Worm (Caenorhabditis elegans) whole organism, L4/young adult: ENCODE results near the gene C42C1.12.

ENCODE experiments used
- W03F9.2 ChIP-seq: fragments of 150-350 bp; optimal IDR thresholded peaks from 2 replicates; lab custom pipeline; 2014; ENCODE audit warnings: missing biosample characterization, missing genetic modification characterization
- him-1 ChIP-seq: sonication (generic microtip); optimal IDR thresholded peaks from 2 replicates; lab custom pipeline; 2016; ENCODE audit warnings: missing genotype, missing genetic modification reagents, missing genetic modification characterization, missing compliant biosample characterization

- TF ChIP-seq him-1 (tag; lab: Kevin White, UChicago) (no peak), W03F9.2 (tag; lab: Kevin White, UChicago) (no peak)
Observed at ce11 chrIV:12275892-12276291, 6.1 kb downstream of the C42C1.12 start, which contains the start of gene vps-8.
